Worm (Caenorhabditis elegans) whole organism, L1 larva: ENCODE measurements around the gene srw-113.

Experiments
- C16A3.4 ChIP-seq: fragments of 150-350 bp; optimal IDR thresholded peaks from 2 replicates; lab custom pipeline; 2014; ENCODE audit warnings: missing biosample characterization, missing genetic modification characterization
- Y116A8C.19 ChIP-seq: sonication (generic microtip); optimal IDR thresholded peaks from 2 replicates; lab custom pipeline; 2016; ENCODE audit warnings: missing compliant biosample characterization, missing genetic modification characterization, borderline replicate concordance
- alr-1 ChIP-seq: fragments of 200-800 bp; sonication (Bioruptor generic); optimal IDR thresholded peaks from 2 replicates; lab custom pipeline; 2018; ENCODE audit warnings: borderline replicate concordance, mild to moderate bottlenecking, missing genetic modification characterization, missing compliant biosample characterization
- aly-2 ChIP-seq: fragments of 150-350 bp; optimal IDR thresholded peaks from 2 replicates; lab custom pipeline; 2014; ENCODE audit warnings: missing biosample characterization, missing genetic modification characterization
- blmp-1 ChIP-seq: fragments of 150-350 bp; optimal IDR thresholded peaks from 2 replicates; lab custom pipeline; 2014; ENCODE audit warnings: missing biosample characterization, missing genetic modification characterization
- ceh-63 ChIP-seq: fragments of 200-800 bp; sonication (Bioruptor generic); optimal IDR thresholded peaks from 2 replicates; lab custom pipeline; 2018; ENCODE audit warnings: mild to moderate bottlenecking, missing genetic modification characterization, missing compliant biosample characterization
- ceh-8 ChIP-seq: fragments of 200-800 bp; sonication (Bioruptor generic); optimal IDR thresholded peaks from 2 replicates; lab custom pipeline; 2018; ENCODE audit warnings: mild to moderate bottlenecking, missing genetic modification characterization, moderate library complexity, missing compliant biosample characterization
- ceh-88 ChIP-seq: fragments of 200-800 bp; sonication (Bioruptor generic); IDR thresholded peaks from 2 replicates; pipeline ENCODE4 v1.3.6; 2022; ENCODE audit warnings: missing genetic modification characterization, missing compliant biosample characterization
- ces-1 ChIP-seq: fragments of 150-350 bp; optimal IDR thresholded peaks from 2 replicates; lab custom pipeline; 2014; ENCODE audit warnings: missing biosample characterization, missing genetic modification reagents, missing genetic modification characterization
- dpl-1 ChIP-seq, 3 experiments: fragments of 150-350 bp in 2 of 3; sonication (generic microtip) in 1 of 3; optimal IDR thresholded peaks; 2 replicates each; lab custom pipeline; 2014 to 2017; ENCODE audit warnings: missing biosample characterization in 3 of 3, missing genetic modification characterization in 3 of 3, missing genetic modification reagents in 3 of 3
- efl-3 ChIP-seq: fragments of 200-800 bp; sonication (Bioruptor generic); optimal IDR thresholded peaks from 2 replicates; lab custom pipeline; 2018; ENCODE audit warnings: mild to moderate bottlenecking, missing genetic modification characterization, missing compliant biosample characterization
- egl-13 ChIP-seq: sonication (generic microtip); optimal IDR thresholded peaks from 2 replicates; lab custom pipeline; 2016; ENCODE audit warnings: missing genotype, missing genetic modification reagents, missing genetic modification characterization, missing compliant biosample characterization
- egl-27 ChIP-seq, 2 experiments: fragments of 150-350 bp in 1 of 2; sonication (generic microtip); optimal IDR thresholded peaks; 3 replicates each; lab custom pipeline; 2017 to 2018; ENCODE audit warnings: missing biosample characterization in 2 of 2, missing genetic modification characterization in 2 of 2, missing genetic modification reagents in 2 of 2
- elt-2 ChIP-seq: sonication (generic microtip); optimal IDR thresholded peaks from 2 replicates; lab custom pipeline; 2016; ENCODE audit warnings: missing genetic modification characterization, mild to moderate bottlenecking, inconsistent platforms, missing compliant biosample characterization, missing genetic modification reagents
- ets-5 ChIP-seq: fragments of 200-800 bp; sonication (Bioruptor generic); IDR thresholded peaks from 2 replicates; pipeline ENCODE4 v1.3.6; 2022; ENCODE audit warnings: missing genetic modification characterization, missing compliant biosample characterization
- fkh-10 ChIP-seq: sonication (generic microtip); optimal IDR thresholded peaks from 2 replicates; lab custom pipeline; 2017; ENCODE audit warnings: missing biosample characterization, missing genetic modification reagents, missing genetic modification characterization
- fkh-8 ChIP-seq: sonication (generic microtip); optimal IDR thresholded peaks from 2 replicates; lab custom pipeline; 2016; ENCODE audit warnings: mild to moderate bottlenecking, missing genetic modification characterization, missing compliant biosample characterization
- fos-1 ChIP-seq: fragments of 150-350 bp; optimal IDR thresholded peaks from 2 replicates; lab custom pipeline; 2014; ENCODE audit warnings: missing biosample characterization, missing genetic modification characterization
- grh-1 ChIP-seq: fragments of 200-800 bp; sonication (Bioruptor generic); IDR thresholded peaks from 2 replicates; pipeline ENCODE4 v1.3.6; 2022; ENCODE audit warnings: missing genetic modification reagents, missing genetic modification characterization, missing compliant biosample characterization
- hlh-17 ChIP-seq: fragments of 200-800 bp; sonication (Bioruptor generic); optimal IDR thresholded peaks from 2 replicates; lab custom pipeline; 2018; ENCODE audit warnings: missing genetic modification characterization, mild to moderate bottlenecking, missing compliant biosample characterization, moderate library complexity, borderline replicate concordance
- hpl-2 ChIP-seq: fragments of 150-350 bp; optimal IDR thresholded peaks from 2 replicates; lab custom pipeline; 2014; ENCODE audit warnings: missing biosample characterization, missing genetic modification reagents, missing genetic modification characterization
- lin-13 ChIP-seq: fragments of 150-350 bp; optimal IDR thresholded peaks from 2 replicates; lab custom pipeline; 2014; ENCODE audit warnings: missing biosample characterization, missing genetic modification reagents, missing genetic modification characterization
- lin-15B ChIP-seq: fragments of 150-350 bp; sonication (generic microtip); optimal IDR thresholded peaks from 3 replicates; lab custom pipeline; 2014; ENCODE audit warnings: missing biosample characterization, missing genetic modification characterization
- lir-3 ChIP-seq: sonication (generic microtip); optimal IDR thresholded peaks from 2 replicates; lab custom pipeline; 2016; ENCODE audit warnings: mild to moderate bottlenecking, missing genetic modification characterization, moderate library complexity, missing compliant biosample characterization; ENCODE audit not compliant: poor library complexity
- lsy-2 ChIP-seq, 2 experiments: fragments of 150-350 bp; optimal IDR thresholded peaks; 2 replicates each; lab custom pipeline; 2014; ENCODE audit warnings: missing biosample characterization in 2 of 2, missing genetic modification characterization in 2 of 2
- mef-2 ChIP-seq: fragments of 150-350 bp; optimal IDR thresholded peaks from 2 replicates; lab custom pipeline; 2014; ENCODE audit warnings: missing biosample characterization, missing genetic modification characterization
- nhr-12 ChIP-seq: sonication (generic microtip); optimal IDR thresholded peaks from 2 replicates; lab custom pipeline; 2017; ENCODE audit warnings: missing biosample characterization, missing genetic modification characterization
- nhr-237 ChIP-seq: fragments of 150-350 bp; optimal IDR thresholded peaks from 2 replicates; lab custom pipeline; 2014; ENCODE audit warnings: missing biosample characterization, missing genetic modification characterization
- nhr-47 ChIP-seq: sonication (generic microtip); optimal IDR thresholded peaks from 2 replicates; lab custom pipeline; 2016; ENCODE audit warnings: mild to moderate bottlenecking, missing genetic modification characterization, moderate library complexity, missing compliant biosample characterization
- nhr-71 ChIP-seq: sonication (generic microtip); optimal IDR thresholded peaks from 2 replicates; lab custom pipeline; 2016; ENCODE audit warnings: mild to moderate bottlenecking, missing genetic modification characterization, moderate library complexity, missing compliant biosample characterization
- nhr-84 ChIP-seq: sonication (generic microtip); optimal IDR thresholded peaks from 2 replicates; lab custom pipeline; 2017; ENCODE audit warnings: missing biosample characterization, missing genetic modification characterization
- nhr-90 ChIP-seq: sonication (generic microtip); optimal IDR thresholded peaks from 2 replicates; lab custom pipeline; 2016; ENCODE audit warnings: mild to moderate bottlenecking, missing genetic modification characterization, missing compliant biosample characterization; ENCODE audit not compliant: poor library complexity
- pax-3 ChIP-seq: fragments of 200-800 bp; sonication (Bioruptor generic); optimal IDR thresholded peaks from 2 replicates; lab custom pipeline; 2018; ENCODE audit warnings: mild to moderate bottlenecking, missing genetic modification characterization, moderate library complexity, missing compliant biosample characterization
- pqm-1 ChIP-seq: sonication (generic microtip); optimal IDR thresholded peaks from 3 replicates; lab custom pipeline; 2017; ENCODE audit warnings: missing biosample characterization, missing genetic modification characterization
- rnt-1 ChIP-seq: sonication (generic microtip); optimal IDR thresholded peaks from 2 replicates; lab custom pipeline; 2016; ENCODE audit warnings: mild to moderate bottlenecking, missing genetic modification characterization, moderate library complexity, missing compliant biosample characterization
- snpc-4 ChIP-seq: fragments of 150-350 bp; optimal IDR thresholded peaks from 2 replicates; lab custom pipeline; 2014; ENCODE audit warnings: missing biosample characterization, missing genetic modification characterization
- swsn-7 ChIP-seq: sonication (generic microtip); optimal IDR thresholded peaks from 2 replicates; lab custom pipeline; 2016; ENCODE audit warnings: missing genetic modification characterization, missing compliant biosample characterization
- tlp-1 ChIP-seq: fragments of 150-350 bp; optimal IDR thresholded peaks from 2 replicates; lab custom pipeline; 2014; ENCODE audit warnings: missing biosample characterization, missing genetic modification characterization
- unc-30 ChIP-seq: sonication (generic microtip); optimal IDR thresholded peaks from 2 replicates; lab custom pipeline; 2017; ENCODE audit warnings: missing biosample characterization, missing genetic modification characterization
- unc-62 ChIP-seq: fragments of 150-350 bp; optimal IDR thresholded peaks from 2 replicates; lab custom pipeline; 2014; ENCODE audit warnings: missing biosample characterization, missing genetic modification reagents, missing genetic modification characterization
- unc-98 ChIP-seq: fragments of 200-800 bp; sonication (Bioruptor generic); IDR thresholded peaks from 2 replicates; pipeline ENCODE4 v1.3.6; 2022; ENCODE audit warnings: missing genetic modification characterization, missing compliant biosample characterization
- zip-4 ChIP-seq: fragments of 200-800 bp; sonication (Bioruptor generic); optimal IDR thresholded peaks from 2 replicates; lab custom pipeline; 2018; ENCODE audit warnings: mild to moderate bottlenecking, missing genetic modification characterization, moderate library complexity, missing compliant biosample characterization
- ztf-4 ChIP-seq: fragments of 150-350 bp; optimal IDR thresholded peaks from 2 replicates; lab custom pipeline; 2014; ENCODE audit warnings: missing biosample characterization, missing genetic modification characterization

Gene srw-113

ce11 chrV:15344481-15344880 lies 11.5 kb downstream of the srw-113 start, which contains the start of gene wrt-8:
TSS of gene wrt-8 (minus strand) at chrV:15344581.
- TF ChIP-seq nhr-47 (no peak), snpc-4 (tag; lab: Kevin White, UChicago) (no peak), aly-2 (no peak), C16A3.4 (no peak), ceh-8 (GFP tag; lab: Kevin White, UChicago) (no peak), hpl-2 (GFP tag; lab: Kevin White, UChicago) (no peak), Y116A8C.19 (no peak), pax-3 (tag; lab: Kevin White, UChicago) (no peak), lin-15B (tag; lab: Kevin White, UChicago) (no peak), zip-4 (GFP tag; lab: Kevin White, UChicago) (no peak)
- TF ChIP-seq, all 84 proteins: peak for 0

DNA sequence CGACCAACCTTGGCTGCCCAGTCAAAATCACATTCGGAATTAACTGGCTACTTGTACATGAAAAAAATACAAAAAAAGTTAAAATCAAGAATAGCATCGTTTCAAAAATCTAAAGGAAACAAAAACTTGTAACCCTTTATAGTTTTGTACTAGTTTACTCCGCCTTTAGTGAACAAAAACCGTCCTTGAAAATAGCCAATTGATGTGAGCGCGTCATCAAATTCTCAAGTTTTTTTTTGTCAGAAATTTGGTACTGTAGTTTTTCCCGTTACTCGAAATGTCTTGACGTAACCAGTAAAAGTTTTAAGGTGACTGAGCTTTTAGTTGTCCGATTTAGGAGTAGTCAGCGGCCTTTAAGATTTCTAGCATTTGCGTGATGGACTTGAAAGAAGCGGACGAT lies 14.3 kb downstream of the srw-113 start, which contains the start of gene C29F3.3:
TSS of gene C29F3.3 (minus strand) at position 101 of the 400 bp plus-strand sequence.
- TF ChIP-seq nhr-237 (tag; lab: Kevin White, UChicago) (no peak), unc-62 (GFP tag; lab: Kevin White, UChicago) (no peak), fkh-10 (GFP tag; lab: Kevin White, UChicago) (no peak), fkh-8 (tag; lab: Kevin White, UChicago) (no peak), elt-2 (no peak), egl-13 (tag; lab: Kevin White, UChicago) (no peak), pax-3 (tag; lab: Kevin White, UChicago) (no peak), ces-1 (GFP tag; lab: Kevin White, UChicago) (no peak), fos-1 (tag; lab: Kevin White, UChicago) (no peak), unc-98 (GFP tag; lab: Robert Waterston, UW) (no peak), alr-1 (tag; lab: Kevin White, UChicago) (no peak), mef-2 (tag; lab: Kevin White, UChicago) (no peak), grh-1 (GFP tag; lab: Robert Waterston, UW) (no peak), ceh-88 (no peak), swsn-7 (no peak), nhr-90 (tag; lab: Kevin White, UChicago) (no peak), hlh-17 (GFP tag; lab: Kevin White, UChicago) (no peak), zip-4 (GFP tag; lab: Kevin White, UChicago) (no peak), pqm-1 (tag; lab: Kevin White, UChicago) (no peak), nhr-71 (no peak)
- TF ChIP-seq, all 84 proteins: peak for 0

DNA sequence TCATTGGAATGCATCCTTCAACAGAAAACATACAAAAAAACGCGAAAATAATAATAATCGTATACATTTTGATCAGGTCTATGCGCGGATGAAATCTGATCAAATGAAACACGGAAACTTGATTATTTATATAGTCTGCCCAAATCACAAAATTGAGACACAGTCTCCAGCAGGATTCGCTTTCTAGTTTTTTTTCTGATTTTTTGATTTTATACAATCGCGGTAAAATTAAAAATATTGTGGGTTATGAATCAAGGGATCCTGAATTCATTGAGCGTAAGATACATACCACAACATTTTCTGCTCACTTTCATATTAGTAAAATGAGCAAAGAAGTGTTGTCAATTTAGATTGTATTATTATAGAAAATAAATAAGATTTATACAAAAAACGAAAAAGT lies 16.1 kb downstream of the srw-113 start, which contains the start of gene clec-230:
TSS of gene clec-230 (minus strand) at position 101 of the 400 bp plus-strand sequence.
- TF ChIP-seq rnt-1 (tag; lab: Kevin White, UChicago) = no peak
- no peak for TF ChIP-seq ces-1 (GFP tag; lab: Kevin White, UChicago)
- no peak for TF ChIP-seq ets-5 (GFP tag; lab: Robert Waterston, UW)
- TF ChIP-seq lsy-2 (tag; optimal IDR thresholded peaks at IDR 0.05; lab: Kevin White, UChicago) = no peak
- TF ChIP-seq tlp-1 (tag; lab: Kevin White, UChicago) = no peak
- TF ChIP-seq nhr-84 = no peak
- TF ChIP-seq unc-62 (GFP tag; lab: Kevin White, UChicago) = no peak
- no peak for TF ChIP-seq efl-3 (GFP tag; lab: Kevin White, UChicago)

- TF ChIP-seq nhr-90 (tag; lab: Kevin White, UChicago) = no peak
- no peak for TF ChIP-seq egl-27 (tag; optimal IDR thresholded peaks at IDR 0.05; lab: Kevin White, UChicago)
- no peak for TF ChIP-seq dpl-1 (GFP tag; optimal IDR thresholded peaks at IDR 0.05; lab: Kevin White, UChicago)
- TF ChIP-seq hpl-2 (GFP tag; lab: Kevin White, UChicago) = no peak
- TF ChIP-seq unc-98 (GFP tag; lab: Robert Waterston, UW) = no peak
- no peak for TF ChIP-seq aly-2
- TF ChIP-seq unc-30 (tag; lab: Kevin White, UChicago) = no peak
- no peak for TF ChIP-seq ceh-63 (GFP tag; lab: Kevin White, UChicago)
- TF ChIP-seq ztf-4 (tag; lab: Kevin White, UChicago) = no peak
- TF ChIP-seq nhr-237 (tag; lab: Kevin White, UChicago) = no peak
- TF ChIP-seq unc-62 (GFP tag; lab: Kevin White, UChicago) = no peak
- no peak for TF ChIP-seq ceh-88
- TF ChIP-seq lin-13 (GFP tag; lab: Kevin White, UChicago) = no peak
- TF ChIP-seq fos-1 (tag; lab: Kevin White, UChicago) = no peak
- TF ChIP-seq blmp-1 = no peak
- TF ChIP-seq lir-3 (tag; lab: Kevin White, UChicago) = no peak
- no peak for TF ChIP-seq nhr-12 (tag; lab: Kevin White, UChicago)
Measured at ce11 chrV:15350615-15351014, 17.7 kb downstream of the srw-113 start, which contains the start of gene clec-231. TSS of gene clec-231 (minus strand) at chrV:15350715.
